Worm (Caenorhabditis elegans) whole organism, midembryonic: Measurements from ENCODE around the gene ptr-20.
"Not testable (repeated sequence)": the region's sequence is repeated elsewhere in the genome, so short reads cannot be mapped to it uniquely, and the experiment has no call there.

Experiments used
- T22C8.4 ChIP-seq: fragments of 200-800 bp; sonication (Bioruptor generic); IDR thresholded peaks from 2 replicates; pipeline ENCODE4 v1.3.6; 2022; ENCODE audit warnings: missing genetic modification characterization, missing compliant biosample characterization
- cog-1 ChIP-seq: sonication (generic microtip); optimal IDR thresholded peaks from 2 replicates; lab custom pipeline; 2016; ENCODE audit warnings: missing genetic modification characterization, missing compliant biosample characterization
- flt-1 ChIP-seq: fragments of 200-800 bp; sonication (Bioruptor generic); IDR thresholded peaks from 2 replicates; pipeline ENCODE4 v1.3.6; 2022; ENCODE audit warnings: missing genetic modification characterization, missing compliant biosample characterization
- klf-2 ChIP-seq: fragments of 200-800 bp; sonication (Bioruptor generic); conservative IDR thresholded peaks from 2 replicates; pipeline ENCODE4 v1.3.6; 2022; ENCODE audit warnings: missing genetic modification reagents, missing genetic modification characterization, missing compliant biosample characterization
- med-1 ChIP-seq: sonication (generic microtip); optimal IDR thresholded peaks from 2 replicates; lab custom pipeline; 2017; ENCODE audit warnings: missing genetic modification characterization, mild to moderate bottlenecking, missing compliant biosample characterization, antibody characterized with exemption, missing genetic modification reagents; ENCODE audit not compliant: insufficient read depth
- ref-1 ChIP-seq: fragments of 200-800 bp; sonication (Bioruptor generic); conservative IDR thresholded peaks from 2 replicates; pipeline ENCODE4 v1.3.6; 2022; ENCODE audit warnings: missing genetic modification reagents, missing genetic modification characterization, missing compliant biosample characterization
- tab-1 ChIP-seq: fragments of 200-800 bp; sonication (Bioruptor generic); IDR thresholded peaks from 2 replicates; pipeline ENCODE4 v1.3.6; 2022; ENCODE audit warnings: missing genetic modification characterization, missing compliant biosample characterization
- ztf-23 ChIP-seq: fragments of 200-800 bp; sonication (Bioruptor generic); IDR thresholded peaks from 2 replicates; pipeline ENCODE4 v1.3.6; 2022; ENCODE audit warnings: missing genetic modification reagents, missing genetic modification characterization, missing compliant biosample characterization
- ztf-29 ChIP-seq: fragments of 200-800 bp; sonication (Bioruptor generic); IDR thresholded peaks from 2 replicates; pipeline ENCODE4 v1.3.6; 2022; ENCODE audit warnings: missing genetic modification reagents, missing genetic modification characterization, missing compliant biosample characterization

ptr-20 gene

DNA sequence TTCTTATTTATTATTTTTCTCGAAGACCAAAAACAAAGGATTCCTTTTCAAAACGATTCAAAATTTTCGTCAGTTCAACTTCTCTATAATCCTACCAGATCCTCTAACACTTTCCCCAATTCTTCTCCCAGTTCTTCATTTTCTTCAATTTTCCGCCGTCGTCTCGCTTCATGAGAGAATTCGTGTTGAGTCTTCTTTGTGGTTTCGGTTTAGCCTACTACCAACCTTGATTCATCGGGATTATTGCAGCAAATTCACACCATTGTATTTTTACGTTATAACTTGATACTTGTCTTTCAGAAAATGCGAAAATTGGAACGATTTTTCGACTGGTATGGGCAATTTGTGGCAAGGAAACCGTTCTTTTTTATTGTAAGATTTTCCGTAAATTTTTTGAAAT, at the start of gene ptr-20:
Gene ptr-20, plus strand, starts transcription at position 301 of the 400 bp plus-strand sequence.
- no peak for TF ChIP-seq klf-2 (GFP tag; lab: Robert Waterston, UW)
- TF ChIP-seq med-1 (GFP tag; lab: Kevin White, UChicago), result no peak
- no peak for TF ChIP-seq ref-1 (GFP tag; lab: Robert Waterston, UW)
- no peak for TF ChIP-seq ztf-29
- no peak for TF ChIP-seq flt-1 (GFP tag; lab: Robert Waterston, UW)
- TF ChIP-seq ztf-23, result no peak
- no peak for TF ChIP-seq T22C8.4
- no peak for TF ChIP-seq cog-1 (tag; lab: Kevin White, UChicago)
- no peak for TF ChIP-seq tab-1 (GFP tag; lab: Robert Waterston, UW)

DNA sequence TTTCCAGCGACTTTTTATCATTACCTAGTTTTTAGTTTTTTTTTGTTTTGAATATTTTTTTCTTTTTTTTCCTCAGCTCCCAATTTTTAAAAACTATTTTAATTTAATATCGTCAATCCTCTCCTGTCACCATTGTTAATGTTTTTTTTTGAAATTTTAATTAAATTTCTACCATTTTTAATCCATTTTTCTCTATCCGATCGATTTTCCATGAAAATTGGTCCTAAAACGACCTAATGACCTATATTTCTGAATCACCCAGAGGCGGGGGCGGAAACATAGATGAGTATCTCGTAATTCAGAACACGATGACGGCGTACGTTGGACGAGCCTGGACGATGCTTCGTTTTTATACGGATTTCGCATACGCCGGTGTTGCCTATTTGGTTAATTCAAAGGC, 48.1 kb upstream of the ptr-20 start, which contains the start of gene Y53F4B.39:
Gene Y53F4B.39, plus strand, starts transcription at position 301 of the 400 bp plus-strand sequence.
- TF ChIP-seq ref-1 (GFP tag; lab: Robert Waterston, UW) (no peak), ztf-23 (no peak), cog-1 (tag; lab: Kevin White, UChicago) (no peak), med-1 (GFP tag; lab: Kevin White, UChicago) (no peak)

DNA sequence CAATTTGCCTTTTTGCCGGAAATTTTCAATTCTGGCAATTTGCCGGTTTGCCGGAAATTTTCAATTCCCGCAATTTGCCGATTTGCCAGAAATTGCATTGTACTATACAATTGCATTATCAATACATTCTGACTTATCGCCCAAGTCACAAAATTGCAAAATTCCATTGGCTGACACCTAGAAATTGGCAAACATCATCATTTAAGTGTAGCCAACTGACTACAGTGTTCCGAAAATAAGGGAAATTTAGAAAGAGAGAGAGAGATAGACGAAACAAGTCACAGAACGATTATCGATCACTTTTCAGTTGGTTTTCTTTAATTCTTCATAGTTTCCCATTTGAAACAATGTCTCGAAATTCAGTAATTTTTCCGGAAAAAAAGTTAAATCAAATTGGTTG, 46.6 kb upstream of the ptr-20 start:
- TF ChIP-seq cog-1 (tag; lab: Kevin White, UChicago) (no peak), tab-1 (GFP tag; lab: Robert Waterston, UW) (no peak), T22C8.4 (no peak), ztf-29 (no peak), ref-1 (GFP tag; lab: Robert Waterston, UW) (no peak), med-1 (GFP tag; lab: Kevin White, UChicago) (no peak), ztf-23 (no peak), klf-2 (GFP tag; lab: Robert Waterston, UW) (no peak), flt-1 (GFP tag; lab: Robert Waterston, UW) (no peak)

DNA sequence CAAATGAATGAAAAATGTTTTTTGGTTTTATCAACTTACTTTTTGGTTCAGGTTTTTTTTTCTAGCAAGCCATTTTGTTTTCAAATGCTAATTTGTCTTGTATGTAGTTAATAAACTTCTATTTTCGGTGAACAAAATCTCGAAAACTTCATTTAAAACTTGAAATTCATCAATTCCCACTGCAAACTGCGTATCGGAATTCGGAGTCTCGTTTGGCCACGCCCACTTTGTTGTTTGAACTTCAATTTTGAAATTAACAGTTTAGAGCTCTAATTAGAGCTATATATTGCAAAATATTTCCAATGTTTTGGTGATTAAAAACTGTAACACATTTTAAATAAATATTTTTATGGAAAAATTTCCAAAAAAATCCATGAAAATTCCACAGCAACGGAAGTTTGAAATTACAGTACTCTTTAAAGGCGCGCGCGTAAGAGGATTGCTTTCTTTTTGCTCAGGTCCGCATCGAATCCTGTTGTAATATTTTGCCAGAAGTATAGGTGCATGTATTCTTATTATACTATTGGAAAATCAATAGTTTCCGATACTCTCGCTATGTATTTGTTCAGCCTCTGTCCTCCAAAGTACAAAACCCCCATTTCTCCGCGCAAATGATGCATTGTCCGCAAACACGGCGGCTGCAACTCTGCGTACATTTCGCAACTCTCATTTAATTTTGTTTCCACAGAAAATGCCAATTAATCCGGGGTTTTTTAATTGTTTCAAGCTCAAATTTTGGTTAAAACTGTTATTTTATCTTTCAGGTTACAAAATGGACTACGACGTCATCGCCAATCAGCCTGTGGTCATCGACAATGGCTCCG, 38.2 kb upstream of the ptr-20 start, which contains the start of gene arp-1:
Gene arp-1, plus strand, starts transcription at position 765 of the 824 bp plus-strand sequence.
- no peak for TF ChIP-seq tab-1 (GFP tag; lab: Robert Waterston, UW)
- no peak for TF ChIP-seq klf-2 (GFP tag; lab: Robert Waterston, UW)
- TF ChIP-seq flt-1 (GFP tag; lab: Robert Waterston, UW), result no peak
- TF ChIP-seq ztf-29, result no peak
- no peak for TF ChIP-seq ref-1 (GFP tag; lab: Robert Waterston, UW)
- TF ChIP-seq T22C8.4, result peak; percentile 33; the same call in 1 of the 2 replicates
- no peak for TF ChIP-seq ztf-23
- peak; percentile 1 for TF ChIP-seq cog-1 (tag; lab: Kevin White, UChicago)
- TF ChIP-seq med-1 (GFP tag; lab: Kevin White, UChicago), result no peak

DNA sequence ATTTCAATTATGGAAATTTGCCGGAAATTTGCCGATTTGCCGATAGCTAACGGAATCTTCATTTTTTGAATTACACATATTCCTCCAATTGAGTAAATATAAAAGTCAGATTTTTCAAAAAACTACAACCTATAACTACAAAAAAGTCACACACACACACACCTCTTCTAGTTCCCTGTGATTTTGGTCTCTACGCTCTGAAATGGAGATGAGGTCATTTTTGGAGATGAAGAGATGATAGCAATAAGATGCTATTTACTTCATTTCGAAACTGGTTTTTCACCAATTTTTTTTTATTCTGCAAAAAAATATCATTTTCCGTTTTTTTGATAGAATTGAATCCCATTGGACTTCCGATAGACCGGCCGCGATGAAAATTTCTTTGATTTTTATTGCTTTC, 33.8 kb upstream of the ptr-20 start, which contains the start of gene Y53F4B.23:
Gene Y53F4B.23, plus strand, starts transcription at position 312 of the 400 bp plus-strand sequence.
- TF ChIP-seq ref-1 (GFP tag; lab: Robert Waterston, UW), result no peak
- no peak for TF ChIP-seq ztf-29
- TF ChIP-seq klf-2 (GFP tag; lab: Robert Waterston, UW), result no peak
- no peak for TF ChIP-seq flt-1 (GFP tag; lab: Robert Waterston, UW)
- TF ChIP-seq cog-1 (tag; lab: Kevin White, UChicago), result no peak
- no peak for TF ChIP-seq med-1 (GFP tag; lab: Kevin White, UChicago)
- no peak for TF ChIP-seq tab-1 (GFP tag; lab: Robert Waterston, UW)
- TF ChIP-seq T22C8.4, result no peak
- no peak for TF ChIP-seq ztf-23

DNA sequence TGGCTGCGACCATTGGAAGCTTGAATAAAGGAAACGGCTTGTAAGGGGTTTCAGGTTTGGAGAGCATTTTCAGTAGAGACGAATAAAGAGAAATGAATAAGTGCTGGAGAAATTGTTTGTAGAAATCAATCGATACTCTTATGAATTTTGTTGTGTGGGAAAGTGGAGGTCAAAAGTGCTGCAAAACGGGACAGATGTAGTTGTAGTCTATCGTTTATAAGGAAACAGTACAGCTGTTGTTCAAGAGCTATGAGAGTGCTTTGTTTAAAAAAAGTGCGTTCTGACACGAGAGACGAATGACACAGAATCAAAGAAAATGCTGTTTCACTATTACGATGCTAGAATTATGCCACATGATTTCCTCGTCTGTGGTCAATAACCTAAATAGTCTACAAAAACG, 27.5 kb upstream of the ptr-20 start, which contains the start of gene Y53F4B.62:
Gene Y53F4B.62, minus strand, starts transcription at position 101 of the 400 bp plus-strand sequence.
- TF ChIP-seq ztf-23 (no peak), ref-1 (GFP tag; lab: Robert Waterston, UW) (no peak), ztf-29 (no peak), flt-1 (GFP tag; lab: Robert Waterston, UW) (no peak), tab-1 (GFP tag; lab: Robert Waterston, UW) (no peak), cog-1 (tag; lab: Kevin White, UChicago) (no peak)

DNA sequence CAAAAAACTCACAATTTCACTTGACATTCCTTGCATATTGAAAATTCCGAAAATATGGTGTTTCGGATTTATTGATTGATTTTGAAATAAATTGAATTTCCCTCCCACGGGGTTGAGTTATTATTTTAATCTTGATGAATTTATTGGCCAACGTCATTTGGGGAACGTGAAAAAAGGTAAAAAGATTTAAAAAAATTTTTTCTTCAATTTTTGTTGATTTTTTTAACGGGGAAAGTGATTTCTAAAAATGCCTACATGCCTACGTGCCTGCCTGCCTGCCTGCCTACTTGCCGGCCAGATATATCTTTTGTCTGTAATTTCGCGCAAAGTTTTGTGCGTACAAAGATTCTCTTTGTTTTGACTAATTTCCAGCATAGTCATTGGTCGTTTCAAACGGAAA, 23.6 kb upstream of the ptr-20 start, which contains the start of gene Y53F4B.24:
Gene Y53F4B.24, minus strand, starts transcription at position 101 of the 400 bp plus-strand sequence.
- TF ChIP-seq ztf-29 (no peak), ref-1 (GFP tag; lab: Robert Waterston, UW) (no peak), cog-1 (tag; lab: Kevin White, UChicago) (no peak), tab-1 (GFP tag; lab: Robert Waterston, UW) (no peak), klf-2 (GFP tag; lab: Robert Waterston, UW) (no peak), T22C8.4 (no peak), flt-1 (GFP tag; lab: Robert Waterston, UW) (no peak), med-1 (GFP tag; lab: Kevin White, UChicago) (no peak), ztf-23 (no peak)

DNA sequence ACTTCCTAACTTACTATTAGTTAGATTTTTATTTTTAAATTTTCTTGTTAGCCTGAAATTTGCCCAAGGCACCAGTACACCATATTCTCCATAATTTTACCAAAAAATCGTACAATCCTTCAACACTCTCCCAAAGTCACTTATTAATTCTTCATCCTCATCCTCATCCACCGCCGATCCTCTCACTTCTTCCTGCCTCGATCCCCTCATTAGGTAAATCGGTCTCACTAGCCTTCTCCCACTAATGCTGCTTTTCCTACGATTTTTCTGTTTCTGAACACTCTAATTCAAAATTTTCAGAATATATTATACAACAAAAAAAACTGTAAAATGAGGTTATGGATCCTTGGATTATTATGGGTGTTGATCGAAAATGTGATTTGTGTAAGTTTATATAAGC, 22.1 kb upstream of the ptr-20 start, which contains the start of gene Y53F4B.25:
Gene Y53F4B.25, plus strand, starts transcription at position 301 of the 400 bp plus-strand sequence.
- TF ChIP-seq flt-1 (GFP tag; lab: Robert Waterston, UW) (no peak), ref-1 (GFP tag; lab: Robert Waterston, UW) (no peak), med-1 (GFP tag; lab: Kevin White, UChicago) (no peak), ztf-29 (no peak), cog-1 (tag; lab: Kevin White, UChicago) (no peak), ztf-23 (no peak), T22C8.4 (no peak), klf-2 (GFP tag; lab: Robert Waterston, UW) (no peak), tab-1 (GFP tag; lab: Robert Waterston, UW) (no peak)

DNA sequence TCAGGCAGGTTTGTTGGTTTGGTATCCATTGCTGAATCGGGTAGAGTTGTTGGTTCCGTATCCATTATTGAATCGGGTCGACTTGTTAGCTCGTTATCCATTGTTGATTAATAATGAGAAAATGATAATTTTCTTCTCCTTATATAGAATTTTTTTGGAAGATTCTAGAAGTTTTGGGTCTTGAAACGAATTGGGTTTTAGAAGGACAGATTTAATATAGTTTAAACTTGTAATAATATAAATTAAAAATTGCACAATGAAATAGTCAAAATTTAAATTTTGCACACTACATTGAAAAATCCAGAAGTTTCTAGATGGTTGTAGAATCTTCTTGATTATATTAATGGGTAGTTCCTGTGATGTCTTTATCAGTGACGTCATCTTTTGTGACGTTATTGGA, 17.1 kb upstream of the ptr-20 start, which contains the start of gene Y53F4B.26:
Gene Y53F4B.26, minus strand, starts transcription at position 101 of the 400 bp plus-strand sequence.
- not testable (repeated sequence) for TF ChIP-seq med-1 (GFP tag; lab: Kevin White, UChicago); tab-1 (GFP tag; lab: Robert Waterston, UW); cog-1 (tag; lab: Kevin White, UChicago)
